Fruit fly (Drosophila melanogaster): Measurements from ENCODE around the gene Pstk.
A peak's percentile ranks its signal among the peaks of the same experiment; 100 is the strongest.

Gene Pstk

DNA sequence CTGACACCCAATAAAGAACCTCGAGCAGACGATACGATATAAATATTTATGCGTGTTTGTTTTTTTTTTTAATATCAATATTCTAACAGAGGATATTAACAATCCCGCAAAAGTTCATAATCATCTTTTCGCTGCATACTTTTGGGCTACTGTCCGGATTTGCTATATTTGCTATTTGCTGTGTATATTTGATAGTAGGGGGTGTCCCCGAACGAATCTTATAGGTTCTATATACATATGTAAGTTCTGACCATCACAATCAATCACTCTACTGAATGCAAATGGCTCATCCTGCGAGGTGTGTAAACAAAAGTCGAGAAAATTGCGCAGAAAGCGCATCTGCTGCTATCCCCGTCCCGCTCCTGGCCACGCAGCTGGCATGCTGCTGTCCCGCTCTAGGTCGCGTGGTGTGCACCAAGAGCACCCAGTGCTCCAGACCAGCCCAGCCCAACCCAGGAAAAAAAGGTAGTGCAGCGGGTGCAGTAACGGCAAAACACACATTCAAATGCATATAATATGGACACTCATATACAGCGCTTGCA, 22.4 kb upstream of the Pstk start:
- TF ChIP-seq psq (optimal IDR thresholded peaks at IDR 0.05) = no peak
- peak; percentile 54 for TF ChIP-seq CG8478 (optimal IDR thresholded peaks at IDR 0.05)

DNA sequence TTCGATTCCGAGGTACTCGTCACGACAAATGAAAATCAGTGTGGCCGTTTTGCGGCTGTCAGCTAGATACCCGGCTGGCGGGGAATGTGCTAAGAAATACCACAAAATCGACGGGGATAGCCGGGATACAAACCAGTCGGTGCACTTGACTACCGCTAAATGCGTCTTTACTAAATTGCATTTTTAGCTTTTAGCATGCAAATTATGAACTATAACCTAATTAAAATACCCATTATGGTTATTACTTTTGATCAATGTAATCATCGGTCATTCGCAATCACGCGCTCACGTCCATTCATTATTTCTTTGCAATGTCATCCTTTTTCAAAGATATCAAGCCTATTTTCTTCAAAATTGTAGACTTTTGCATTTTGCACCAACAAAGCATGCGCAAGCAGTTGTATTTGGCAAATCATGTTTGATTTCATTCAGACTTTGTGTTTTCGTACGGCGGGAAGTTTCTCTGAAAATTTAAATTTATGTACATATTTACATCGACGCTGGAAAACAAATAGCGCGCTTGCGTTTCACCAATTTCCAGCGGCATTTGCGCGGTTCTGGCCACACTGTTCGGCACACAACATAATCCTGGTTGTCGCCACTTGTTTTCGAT, 20.1 kb upstream of the Pstk start, which contains the start of gene Rcd-1:
Gene Rcd-1, plus strand, starts transcription at position 440 of the 613 bp plus-strand sequence.
- TF ChIP-seq Dll (optimal IDR thresholded peaks at IDR 0.05) (no peak), usp (GFP tag; optimal IDR thresholded peaks at IDR 0.05) (no peak), pan (optimal IDR thresholded peaks at IDR 0.05) (no peak), CG8478 (optimal IDR thresholded peaks at IDR 0.05) (no peak), EcR (GFP tag; optimal IDR thresholded peaks at IDR 0.05) (no peak), psq (optimal IDR thresholded peaks at IDR 0.05) (no peak)

DNA sequence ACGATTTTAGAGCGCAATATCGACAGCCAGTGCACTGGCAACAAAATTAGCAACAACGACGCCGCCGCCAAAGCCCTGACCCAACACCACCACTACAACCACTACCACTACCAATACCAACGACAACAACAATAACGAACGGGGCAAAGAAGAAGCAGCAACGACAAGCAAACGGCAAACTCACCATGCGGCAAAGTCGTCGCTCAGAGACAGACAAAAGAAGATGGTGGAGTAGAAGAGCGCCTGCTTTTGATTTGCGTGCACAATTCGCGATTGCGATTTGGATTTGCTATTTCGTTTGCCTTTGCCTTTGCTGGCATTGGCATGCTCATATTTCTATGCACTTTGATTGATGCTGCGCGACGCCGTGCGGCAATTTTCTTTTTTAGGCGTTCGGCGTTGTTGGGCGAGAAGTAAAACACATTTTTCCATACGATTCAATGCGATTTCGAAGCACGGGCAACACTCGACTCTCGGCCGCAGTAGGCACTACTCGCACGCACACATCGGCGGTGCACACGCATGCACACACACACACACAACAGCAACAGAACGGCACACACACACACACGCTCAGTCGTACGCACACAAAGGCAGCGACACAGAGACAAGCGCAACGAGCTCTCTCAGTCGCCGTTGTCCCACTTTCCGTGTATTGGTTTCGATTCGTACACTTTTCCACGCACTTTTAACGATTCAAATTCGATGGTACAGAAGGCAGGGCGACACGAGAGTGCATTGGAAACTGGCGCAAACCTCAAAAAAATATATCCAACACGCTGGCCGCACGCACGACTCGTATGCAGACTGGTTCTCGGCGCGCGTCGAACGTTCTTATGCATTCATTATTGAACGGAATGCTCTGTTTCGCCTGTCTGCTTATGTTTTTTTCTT, 19.3 kb upstream of the Pstk start:
- peak; percentile 73 for TF ChIP-seq CG8478 (optimal IDR thresholded peaks at IDR 0.05)
- no peak for TF ChIP-seq EcR (GFP tag; optimal IDR thresholded peaks at IDR 0.05)

DNA sequence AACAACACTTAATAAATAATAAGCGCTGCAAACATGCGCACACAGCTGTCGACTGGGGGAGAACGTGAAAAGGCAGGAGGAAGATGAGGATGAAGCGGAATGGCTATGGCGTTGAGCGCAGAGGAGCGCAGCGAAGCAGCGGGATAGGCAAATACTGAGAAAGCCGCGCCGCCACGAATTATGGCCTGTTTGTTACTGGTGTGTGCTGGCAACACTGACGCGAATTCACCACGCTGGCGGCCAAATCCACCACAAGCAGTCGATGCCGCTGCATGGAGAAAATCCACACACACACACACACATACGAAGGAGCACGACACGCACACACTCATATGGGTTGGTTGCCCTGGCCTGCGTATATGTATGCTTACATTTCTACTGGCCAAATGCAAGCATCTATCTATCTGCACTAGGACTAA, 18.7 kb upstream of the Pstk start:
- TF ChIP-seq EcR (GFP tag; optimal IDR thresholded peaks at IDR 0.05) (no peak), Dll (optimal IDR thresholded peaks at IDR 0.05) (peak; percentile 8)

DNA sequence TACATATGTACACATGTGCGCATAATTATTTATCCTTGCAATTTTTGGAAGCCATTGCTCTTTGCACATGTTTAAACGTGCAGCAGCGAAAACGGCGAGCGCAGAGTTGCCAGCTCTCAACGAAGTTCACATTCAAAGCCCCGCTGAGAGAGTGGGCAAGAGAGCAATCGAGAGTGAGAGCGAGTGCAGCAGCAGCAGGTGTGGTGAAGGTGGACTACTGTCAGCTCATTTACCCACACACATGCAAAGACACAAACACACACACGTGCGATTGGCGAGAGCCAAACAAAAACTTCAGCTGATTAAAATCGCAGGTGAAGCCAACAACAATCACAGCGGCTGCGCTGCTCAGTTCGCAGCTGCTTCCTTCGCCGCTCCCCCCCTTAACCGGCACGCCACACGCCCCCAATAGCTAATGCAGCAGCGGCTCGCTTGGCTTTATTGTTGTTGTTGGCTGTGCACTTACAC, 13.1 kb upstream of the Pstk start:
- TF ChIP-seq usp (GFP tag; optimal IDR thresholded peaks at IDR 0.05) = no peak
- TF ChIP-seq EcR (GFP tag; optimal IDR thresholded peaks at IDR 0.05) = no peak
- no peak for TF ChIP-seq CG8478 (optimal IDR thresholded peaks at IDR 0.05)
- no peak for TF ChIP-seq pan (optimal IDR thresholded peaks at IDR 0.05)
- TF ChIP-seq psq (optimal IDR thresholded peaks at IDR 0.05) = no peak
- TF ChIP-seq Dll (optimal IDR thresholded peaks at IDR 0.05) = peak; percentile 81

DNA sequence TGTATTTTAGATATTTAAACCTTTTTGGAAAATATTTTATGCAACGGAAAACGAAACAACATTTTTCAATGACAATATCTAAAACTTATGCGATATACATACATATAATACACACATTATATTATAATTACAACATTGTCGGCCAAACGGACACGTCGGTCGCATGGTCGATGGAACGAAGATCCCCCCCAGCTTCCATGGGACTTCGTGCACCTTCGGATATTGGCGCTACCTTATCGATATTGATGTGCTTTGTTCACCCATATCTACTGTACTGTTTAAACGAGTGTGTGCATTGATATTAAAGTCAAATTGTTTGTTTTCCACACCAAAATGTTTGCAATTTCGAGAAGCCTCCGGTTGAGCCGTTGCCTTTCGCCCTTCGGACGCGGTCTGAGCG, 7.1 kb upstream of the Pstk start, which contains the start of gene CG14212:
Gene CG14212, plus strand, starts transcription at position 301 of the 400 bp plus-strand sequence.
- TF ChIP-seq psq (optimal IDR thresholded peaks at IDR 0.05) = no peak
- TF ChIP-seq usp (GFP tag; optimal IDR thresholded peaks at IDR 0.05) = no peak
- no peak for TF ChIP-seq EcR (GFP tag; optimal IDR thresholded peaks at IDR 0.05)
- no peak for TF ChIP-seq pan (optimal IDR thresholded peaks at IDR 0.05)
- no peak for TF ChIP-seq CG8478 (optimal IDR thresholded peaks at IDR 0.05)
- TF ChIP-seq Dll (optimal IDR thresholded peaks at IDR 0.05) = no peak

DNA sequence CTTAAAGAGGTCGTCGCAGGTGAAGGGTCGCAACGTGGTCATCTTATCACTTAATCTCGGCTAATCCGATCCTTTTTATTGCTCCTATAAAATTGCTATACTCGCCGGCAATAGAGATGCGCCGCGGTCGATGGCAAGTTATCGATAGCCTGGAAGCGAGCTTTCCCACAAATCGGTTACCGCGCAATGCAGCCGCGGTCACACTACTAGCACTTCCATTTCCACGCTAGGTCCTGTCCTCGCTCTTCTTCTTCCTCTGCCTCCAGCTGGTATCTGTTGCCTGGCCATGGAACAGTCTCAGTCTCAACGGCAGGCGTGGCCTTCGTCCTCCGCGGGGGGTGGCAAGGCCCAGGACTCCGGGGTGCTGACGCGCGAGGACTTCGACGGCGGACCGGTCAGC, 4.6 kb upstream of the Pstk start, which contains the start of the genes Naa20A and MKP-4:
Gene Naa20A, minus strand, starts transcription at position 151 of the 400 bp plus-strand sequence.
Gene MKP-4, plus strand, starts transcription at position 191 of the 400 bp plus-strand sequence.
- TF ChIP-seq pan (optimal IDR thresholded peaks at IDR 0.05) (no peak), Dll (optimal IDR thresholded peaks at IDR 0.05) (no peak), CG8478 (optimal IDR thresholded peaks at IDR 0.05) (no peak), EcR (GFP tag; optimal IDR thresholded peaks at IDR 0.05) (no peak), usp (GFP tag; optimal IDR thresholded peaks at IDR 0.05) (no peak), psq (optimal IDR thresholded peaks at IDR 0.05) (no peak)

DNA sequence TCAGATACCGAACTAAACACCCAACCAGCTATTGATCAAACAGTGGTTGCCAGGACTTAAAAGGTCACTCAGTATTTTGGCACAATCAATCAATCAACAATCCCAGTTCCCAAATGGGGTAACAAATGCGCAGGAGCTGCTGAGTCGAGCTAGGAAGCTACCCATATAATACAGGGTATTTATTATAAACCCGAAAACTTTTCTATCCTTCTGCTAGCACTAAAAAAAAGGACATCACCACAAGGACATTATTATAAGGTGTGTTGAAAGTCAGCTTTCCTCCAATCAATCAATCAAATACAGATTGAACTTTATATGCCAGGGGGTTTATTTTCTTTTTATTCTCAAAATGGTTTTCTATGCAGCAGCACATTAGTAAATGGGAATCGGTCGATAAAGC, 2.8 kb upstream of the Pstk start, which contains the start of gene CG14221:
Gene CG14221, minus strand, starts transcription at position 101 of the 400 bp plus-strand sequence.
- TF ChIP-seq usp (GFP tag; optimal IDR thresholded peaks at IDR 0.05) (no peak), EcR (GFP tag; optimal IDR thresholded peaks at IDR 0.05) (no peak), Dll (optimal IDR thresholded peaks at IDR 0.05) (no peak), pan (optimal IDR thresholded peaks at IDR 0.05) (no peak), psq (optimal IDR thresholded peaks at IDR 0.05) (no peak), CG8478 (optimal IDR thresholded peaks at IDR 0.05) (no peak)

DNA sequence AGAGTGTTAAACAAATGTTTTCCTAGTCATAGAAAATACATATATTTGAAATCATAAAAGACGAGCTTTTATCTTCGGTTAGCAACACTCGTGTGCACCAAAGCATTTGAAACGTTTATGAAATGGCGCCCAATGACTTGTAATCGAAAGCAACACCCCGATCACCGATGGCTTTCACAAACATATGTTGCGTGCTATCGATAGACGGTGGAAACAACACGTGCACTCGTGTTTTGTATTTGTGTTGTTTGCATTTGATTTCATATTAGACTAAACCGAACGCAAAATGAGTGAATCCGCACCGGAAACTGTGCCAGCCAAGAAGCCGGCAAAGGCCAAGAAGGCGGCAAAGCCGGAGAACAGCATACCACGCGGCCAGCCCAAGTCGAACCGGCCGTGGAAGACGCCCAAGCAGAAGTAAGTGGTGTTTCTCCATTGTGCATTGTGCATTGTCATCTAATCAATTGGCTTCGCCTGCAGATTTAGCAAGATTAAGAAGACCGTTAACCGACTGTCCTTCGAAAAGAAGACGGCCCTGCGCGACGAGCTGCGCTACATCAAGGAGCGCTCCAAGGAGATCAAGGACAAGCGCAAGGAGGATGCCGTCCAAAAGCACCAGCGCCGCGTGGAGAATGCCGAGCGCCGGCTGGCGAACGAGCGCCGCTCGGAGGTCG, 2.2 kb downstream of the Pstk start, which contains the start of gene CG14210:
Gene CG14210, plus strand, starts transcription at position 207 of the 674 bp plus-strand sequence.
- TF ChIP-seq EcR (GFP tag; optimal IDR thresholded peaks at IDR 0.05) = no peak
- no peak for TF ChIP-seq pan (optimal IDR thresholded peaks at IDR 0.05)
- no peak for TF ChIP-seq CG8478 (optimal IDR thresholded peaks at IDR 0.05)
- TF ChIP-seq usp (GFP tag; optimal IDR thresholded peaks at IDR 0.05) = no peak
- TF ChIP-seq psq (optimal IDR thresholded peaks at IDR 0.05) = no peak
- TF ChIP-seq Dll (optimal IDR thresholded peaks at IDR 0.05) = no peak

DNA sequence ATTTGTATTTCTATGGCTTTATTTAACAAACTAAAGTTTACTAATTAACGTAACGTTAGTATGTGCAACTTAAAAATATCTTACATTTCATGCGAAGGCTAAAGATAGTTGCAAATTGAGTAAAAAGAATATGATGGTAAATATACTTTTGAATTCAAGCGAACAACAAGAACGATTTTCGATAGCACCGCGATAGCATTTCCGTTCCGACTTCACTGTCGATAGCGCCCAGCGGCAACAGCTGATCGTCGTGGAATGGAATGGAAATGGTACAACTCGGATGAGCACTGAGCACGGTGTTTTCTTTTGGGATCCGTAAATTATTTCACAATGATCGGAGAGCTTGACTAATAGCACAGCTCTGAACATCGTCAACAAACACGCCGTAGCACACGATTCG, 4.9 kb downstream of the Pstk start:
- TF ChIP-seq pan (optimal IDR thresholded peaks at IDR 0.05) = no peak
- TF ChIP-seq CG8478 (optimal IDR thresholded peaks at IDR 0.05) = no peak
- no peak for TF ChIP-seq Dll (optimal IDR thresholded peaks at IDR 0.05)
- TF ChIP-seq psq (optimal IDR thresholded peaks at IDR 0.05) = no peak
- TF ChIP-seq usp (GFP tag; optimal IDR thresholded peaks at IDR 0.05) = no peak
- no peak for TF ChIP-seq EcR (GFP tag; optimal IDR thresholded peaks at IDR 0.05)

DNA sequence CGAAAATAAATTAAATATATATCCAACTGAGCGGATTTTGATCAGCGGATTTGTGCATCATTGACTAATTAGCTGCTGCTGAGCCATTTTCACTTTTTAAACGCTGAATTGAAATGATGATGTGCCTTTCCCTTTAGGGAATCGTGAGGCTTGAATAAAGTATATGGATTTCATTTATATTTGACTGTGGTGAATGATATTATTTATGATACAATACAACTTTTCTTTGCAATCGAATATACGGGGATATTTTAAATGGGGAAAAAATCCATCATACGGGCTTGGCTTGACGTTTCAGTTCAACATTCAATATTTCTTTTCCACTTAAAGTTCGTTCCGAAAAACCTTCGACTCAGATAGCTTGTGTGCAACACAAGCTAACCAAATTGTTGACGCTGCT, 7.1 kb downstream of the Pstk start, which contains the start of the genes Shawn and Tyler:
Gene Shawn, plus strand, starts transcription at position 301 of the 400 bp plus-strand sequence.
Gene Tyler, plus strand, starts transcription at position 301 of the 400 bp plus-strand sequence.
- TF ChIP-seq Dll (optimal IDR thresholded peaks at IDR 0.05) = no peak
- TF ChIP-seq psq (optimal IDR thresholded peaks at IDR 0.05) = no peak
- TF ChIP-seq pan (optimal IDR thresholded peaks at IDR 0.05) = no peak
- no peak for TF ChIP-seq usp (GFP tag; optimal IDR thresholded peaks at IDR 0.05)
- TF ChIP-seq CG8478 (optimal IDR thresholded peaks at IDR 0.05) = no peak
- TF ChIP-seq EcR (GFP tag; optimal IDR thresholded peaks at IDR 0.05) = no peak

Data from whole organism.